Worm (Caenorhabditis elegans) whole organism, L4 larva: ENCODE data around the gene rpl-16.

Experiments
- lin-39 ChIP-seq: fragments of 150-350 bp; optimal IDR thresholded peaks from 2 replicates; lab custom pipeline; 2014; ENCODE audit warnings: missing biosample characterization, missing genetic modification reagents, missing genetic modification characterization
- nhr-76 ChIP-seq: fragments of 150-350 bp; optimal IDR thresholded peaks from 2 replicates; lab custom pipeline; 2014; ENCODE audit warnings: missing biosample characterization, missing genetic modification characterization
- ztf-7 ChIP-seq: fragments of 150-350 bp; optimal IDR thresholded peaks from 2 replicates; lab custom pipeline; 2014; ENCODE audit warnings: missing biosample characterization, missing genetic modification characterization

ce11 chrIII:3487133-3487532, 16.3 kb downstream of the rpl-16 start:
- TF ChIP-seq nhr-76 (tag; lab: Kevin White, UChicago) (no peak), lin-39 (no peak), ztf-7 (no peak)
